Fruit fly (Drosophila melanogaster) whole organism, adult: ENCODE measurements around the gene CG9263.

ENCODE experiments used
- CG11617 ChIP-seq: fragments of 200-800 bp; sonication (Bioruptor generic); optimal IDR thresholded peaks from 2 replicates; lab custom pipeline; 2017; ENCODE audit warnings: mild to moderate bottlenecking, missing biosample characterization, missing genetic modification reagents, missing genetic modification characterization
- CG12768 ChIP-seq: fragments of 200-800 bp; sonication (Bioruptor generic); optimal IDR thresholded peaks from 2 replicates; lab custom pipeline; 2017; ENCODE audit warnings: missing biosample characterization, missing genetic modification characterization, mild to moderate bottlenecking, moderate library complexity, missing genetic modification reagents
- CG33017 ChIP-seq: fragments of 200-800 bp; sonication (Bioruptor generic); optimal IDR thresholded peaks from 2 replicates; lab custom pipeline; 2018; ENCODE audit warnings: missing biosample characterization, mild to moderate bottlenecking, missing genetic modification characterization, moderate library complexity
- CG5204 ChIP-seq: fragments of 200-800 bp; sonication (Bioruptor generic); optimal IDR thresholded peaks from 2 replicates; lab custom pipeline; 2016; ENCODE audit warnings: missing biosample characterization, missing genetic modification characterization
- CG7045 ChIP-seq: fragments of 200-800 bp; sonication (Bioruptor generic); optimal IDR thresholded peaks from 2 replicates; lab custom pipeline; 2017; ENCODE audit warnings: missing biosample characterization, mild to moderate bottlenecking, missing genetic modification characterization
- CG7101 ChIP-seq: fragments of 200-800 bp; sonication (Bioruptor generic); optimal IDR thresholded peaks from 2 replicates; lab custom pipeline; 2018; ENCODE audit warnings: missing biosample characterization, mild to moderate bottlenecking, missing genetic modification characterization, moderate library complexity
- Crg-1 ChIP-seq: fragments of 200-800 bp; sonication (Bioruptor generic); optimal IDR thresholded peaks from 2 replicates; lab custom pipeline; 2016; ENCODE audit warnings: missing biosample characterization, missing genetic modification characterization
- Mnt ChIP-seq: fragments of 200-800 bp; sonication (Bioruptor generic); optimal IDR thresholded peaks from 2 replicates; lab custom pipeline; 2016; ENCODE audit warnings: missing biosample characterization, mild to moderate bottlenecking, missing genetic modification characterization
- cic ChIP-seq: fragments of 200-800 bp; sonication (Bioruptor generic); optimal IDR thresholded peaks from 2 replicates; lab custom pipeline; 2017; ENCODE audit warnings: missing biosample characterization, mild to moderate bottlenecking, missing genetic modification characterization, moderate library complexity
- kay ChIP-seq: fragments of 200-800 bp; sonication (Bioruptor generic); peaks from one replicate; lab custom pipeline; 2016; ENCODE audit warnings: missing biosample characterization, missing genetic modification characterization, borderline replicate concordance
- ovo ChIP-seq: fragments of 200-800 bp; sonication (Bioruptor generic); optimal IDR thresholded peaks from 2 replicates; lab custom pipeline; 2016; ENCODE audit warnings: missing biosample characterization, missing genetic modification characterization
- tj ChIP-seq: fragments of 200-800 bp; sonication (Bioruptor generic); optimal IDR thresholded peaks from 3 replicates; lab custom pipeline; 2017; ENCODE audit warnings: missing biosample characterization, mild to moderate bottlenecking, missing genetic modification characterization, moderate library complexity
- toe ChIP-seq: fragments of 200-800 bp; sonication (Bioruptor generic); optimal IDR thresholded peaks from 2 replicates; lab custom pipeline; 2016; ENCODE audit warnings: missing biosample characterization, missing genetic modification characterization

- TF ChIP-seq ovo (GFP tag; lab: Kevin White, UChicago) (no peak), kay (GFP tag; lab: Kevin White, UChicago) (no peak), CG7101 (tag; lab: Kevin White, UChicago) (no peak), Crg-1 (no peak), tj (no peak), CG5204 (no peak), Mnt (GFP tag; lab: Kevin White, UChicago) (no peak), cic (no peak), CG11617 (GFP tag; lab: Kevin White, UChicago) (no peak), toe (no peak), CG33017 (tag; lab: Kevin White, UChicago) (no peak), CG7045 (GFP tag; lab: Kevin White, UChicago) (no peak), CG12768 (GFP tag; lab: Kevin White, UChicago) (no peak)
Measured at dm6 chr2L:13531785-13532184, 10.6 kb downstream of the CG9263 start, which contains the start of gene CG33644.
